Fruit fly (Drosophila melanogaster) whole organism, embryonic: ENCODE measurements around the gene Vps26.
A peak's percentile ranks its signal among the peaks of the same experiment; 100 is the strongest.

Experiments used
- ATbp ChIP-seq: fragments of 200-800 bp; sonication (Bioruptor generic); optimal IDR thresholded peaks from 2 replicates; lab custom pipeline; 2017; ENCODE audit warnings: missing biosample characterization, mild to moderate bottlenecking, missing genetic modification characterization, missing genetic modification reagents
- CG10321 ChIP-seq: fragments of 200-800 bp; sonication (Bioruptor generic); IDR thresholded peaks from 2 replicates; pipeline ENCODE4 v1.3.6; 2022; ENCODE audit warnings: missing biosample characterization, missing genetic modification characterization
- CG10431 ChIP-seq: fragments of 200-800 bp; sonication (Bioruptor generic); optimal IDR thresholded peaks from 3 replicates; lab custom pipeline; 2018; ENCODE audit warnings: missing biosample characterization, mild to moderate bottlenecking, missing genetic modification characterization
- CG11456 ChIP-seq: fragments of 200-800 bp; sonication (Bioruptor generic); IDR thresholded peaks from 3 replicates; pipeline ENCODE4 v1.3.6; 2022; ENCODE audit warnings: missing biosample characterization, missing genetic modification characterization
- CG12236 ChIP-seq: fragments of 200-800 bp; sonication (Bioruptor generic); optimal IDR thresholded peaks from 2 replicates; lab custom pipeline; 2016; ENCODE audit warnings: missing biosample characterization, missing genetic modification characterization
- CG13287 ChIP-seq: fragments of 200-800 bp; sonication (Bioruptor generic); IDR thresholded peaks from 2 replicates; pipeline ENCODE4 v1.3.6; 2022; ENCODE audit warnings: missing biosample characterization, missing genetic modification characterization; ENCODE audit not compliant: partially characterized antibody
- CG13894 ChIP-seq: fragments of 200-800 bp; sonication (Bioruptor generic); optimal IDR thresholded peaks from 3 replicates; lab custom pipeline; 2018; ENCODE audit warnings: missing biosample characterization, mild to moderate bottlenecking, missing genetic modification characterization, moderate library complexity
- CG16815 ChIP-seq: fragments of 200-800 bp; sonication (Bioruptor generic); optimal IDR thresholded peaks from 3 replicates; lab custom pipeline; 2017; ENCODE audit warnings: missing biosample characterization, mild to moderate bottlenecking, missing genetic modification characterization
- CG16863 ChIP-seq: fragments of 200-800 bp; sonication (Bioruptor generic); optimal IDR thresholded peaks from 3 replicates; lab custom pipeline; 2016; ENCODE audit warnings: missing biosample characterization, missing genetic modification characterization
- CG1792 ChIP-seq: fragments of 200-800 bp; sonication (Bioruptor generic); optimal IDR thresholded peaks from 2 replicates; lab custom pipeline; 2016; ENCODE audit warnings: missing biosample characterization, missing genetic modification characterization
- CG31224 ChIP-seq: fragments of 200-800 bp; sonication (Bioruptor generic); IDR thresholded peaks from 2 replicates; pipeline ENCODE4 v1.3.6; 2022; ENCODE audit warnings: missing biosample characterization, missing genetic modification characterization
- CG33557 ChIP-seq: fragments of 200-800 bp; sonication (Bioruptor generic); optimal IDR thresholded peaks from 2 replicates; lab custom pipeline; 2019; ENCODE audit warnings: missing biosample characterization, mild to moderate bottlenecking, missing genetic modification characterization, moderate library complexity
- CG4282 ChIP-seq: fragments of 200-800 bp; sonication (Bioruptor generic); optimal IDR thresholded peaks from 2 replicates; lab custom pipeline; 2016; ENCODE audit warnings: missing biosample characterization, missing genetic modification characterization
- CG4707 ChIP-seq: fragments of 200-800 bp; sonication (Bioruptor generic); optimal IDR thresholded peaks from 2 replicates; lab custom pipeline; 2018; ENCODE audit warnings: missing biosample characterization, mild to moderate bottlenecking, missing genetic modification characterization, moderate library complexity
- CG6654 ChIP-seq: fragments of 200-800 bp; sonication (Bioruptor generic); optimal IDR thresholded peaks from 2 replicates; lab custom pipeline; 2017; ENCODE audit warnings: missing biosample characterization, mild to moderate bottlenecking, missing genetic modification characterization
- CG7271 ChIP-seq: fragments of 200-800 bp; sonication (Bioruptor generic); optimal IDR thresholded peaks from 2 replicates; lab custom pipeline; 2018; ENCODE audit warnings: missing biosample characterization, mild to moderate bottlenecking, missing genetic modification characterization, moderate library complexity
- CG8281 ChIP-seq: fragments of 200-800 bp; sonication (Bioruptor generic); optimal IDR thresholded peaks from 2 replicates; lab custom pipeline; 2018; ENCODE audit warnings: missing biosample characterization, mild to moderate bottlenecking, missing genetic modification characterization, moderate library complexity
- CG8765 ChIP-seq: fragments of 200-800 bp; sonication (Bioruptor generic); IDR thresholded peaks from 2 replicates; pipeline ENCODE4 v1.3.6; 2022; ENCODE audit warnings: missing biosample characterization, missing genetic modification characterization
- Drgx ChIP-seq: fragments of 200-800 bp; sonication (Bioruptor generic); IDR thresholded peaks from 2 replicates; pipeline ENCODE4 v1.3.6; 2022; ENCODE audit warnings: missing biosample characterization, missing genetic modification characterization
- E2f2 ChIP-seq: fragments of 200-800 bp; sonication (Bioruptor generic); IDR thresholded peaks from 2 replicates; pipeline ENCODE4 v1.3.6; 2022; ENCODE audit warnings: missing biosample characterization, missing genetic modification characterization
- HHEX ChIP-seq: fragments of 200-800 bp; sonication (Bioruptor generic); optimal IDR thresholded peaks from 3 replicates; lab custom pipeline; 2017; ENCODE audit warnings: missing biosample characterization, mild to moderate bottlenecking, missing genetic modification characterization, missing genetic modification reagents
- Hey ChIP-seq: fragments of 200-800 bp; sonication (Bioruptor generic); optimal IDR thresholded peaks from 3 replicates; lab custom pipeline; 2018; ENCODE audit warnings: missing biosample characterization, mild to moderate bottlenecking, missing genetic modification characterization
- Hr51 ChIP-seq, 2 experiments: fragments of 200-800 bp; sonication (Bioruptor generic); optimal IDR thresholded peaks; 2 replicates in 1 of 2; 3 replicates in 1 of 2; lab custom pipeline; 2016 to 2018; ENCODE audit warnings: missing biosample characterization in 2 of 2, missing genetic modification characterization in 2 of 2, mild to moderate bottlenecking in 1 of 2, moderate library complexity in 1 of 2
- Mes4 ChIP-seq: fragments of 200-800 bp; sonication (Bioruptor generic); optimal IDR thresholded peaks from 2 replicates; lab custom pipeline; 2016; ENCODE audit warnings: missing biosample characterization, missing genetic modification characterization
- Mrtf ChIP-seq: fragments of 200-800 bp; sonication (Bioruptor generic); IDR thresholded peaks from 3 replicates; pipeline ENCODE4 v1.3.6; 2022; ENCODE audit warnings: missing biosample characterization, missing genetic modification characterization
- NC2β ChIP-seq: fragments of 200-800 bp; sonication (Bioruptor generic); optimal IDR thresholded peaks from 2 replicates; lab custom pipeline; 2016; ENCODE audit warnings: missing biosample characterization, missing genetic modification characterization
- Pdp1 ChIP-seq, 2 experiments: fragments of 200-800 bp; sonication (Bioruptor generic); optimal IDR thresholded peaks; 3 replicates each; lab custom pipeline; 2016; ENCODE audit warnings: missing biosample characterization in 2 of 2, missing genetic modification characterization in 2 of 2, mild to moderate bottlenecking in 1 of 2, moderate library complexity in 1 of 2
- Rfx ChIP-seq: fragments of 200-800 bp; sonication (Bioruptor generic); IDR thresholded peaks from 2 replicates; pipeline ENCODE4 v1.3.6; 2022; ENCODE audit warnings: missing biosample characterization, missing genetic modification characterization
- al ChIP-seq: fragments of 200-800 bp; sonication (Bioruptor generic); IDR thresholded peaks from 2 replicates; pipeline ENCODE4 v1.3.6; 2022; ENCODE audit warnings: missing biosample characterization, missing genetic modification characterization
- ash1 ChIP-seq: fragments of 200-800 bp; sonication (Bioruptor generic); optimal IDR thresholded peaks from 2 replicates; lab custom pipeline; 2018; ENCODE audit warnings: missing biosample characterization, mild to moderate bottlenecking, missing genetic modification characterization
- bbx ChIP-seq: fragments of 200-800 bp; sonication (Bioruptor generic); IDR thresholded peaks from 2 replicates; pipeline ENCODE4 v1.3.6; 2022; ENCODE audit warnings: missing biosample characterization, missing genetic modification characterization; ENCODE audit not compliant: partially characterized antibody
- cad ChIP-seq: fragments of >200 bp; optimal IDR thresholded peaks from 2 replicates; lab custom pipeline; 2017; ENCODE audit warnings: missing biosample characterization, missing genetic modification characterization
- ci ChIP-seq: fragments of 200-800 bp; sonication (Bioruptor generic); IDR thresholded peaks from 3 replicates; pipeline ENCODE4 v1.3.6; 2022; ENCODE audit warnings: missing biosample characterization, missing genetic modification characterization
- crc ChIP-seq: fragments of 200-800 bp; sonication (Bioruptor generic); optimal IDR thresholded peaks from 2 replicates; lab custom pipeline; 2016; ENCODE audit warnings: missing biosample characterization, missing genetic modification characterization
- cwo ChIP-seq: fragments of 200-800 bp; sonication (Bioruptor generic); optimal IDR thresholded peaks from 3 replicates; lab custom pipeline; 2017; ENCODE audit warnings: missing biosample characterization, missing genetic modification characterization, mild to moderate bottlenecking, moderate library complexity, missing genetic modification reagents
- dan ChIP-seq: fragments of 200-800 bp; sonication (Bioruptor generic); IDR thresholded peaks from 2 replicates; pipeline ENCODE4 v1.3.6; 2022; ENCODE audit warnings: missing biosample characterization, missing genetic modification characterization
- dysf ChIP-seq: fragments of 200-800 bp; sonication (Bioruptor generic); IDR thresholded peaks from 3 replicates; pipeline ENCODE4 v1.3.6; 2022; ENCODE audit warnings: missing biosample characterization, missing genetic modification characterization
- fu2 ChIP-seq: fragments of 200-800 bp; sonication (Bioruptor generic); optimal IDR thresholded peaks from 2 replicates; lab custom pipeline; 2016; ENCODE audit warnings: missing biosample characterization, missing genetic modification characterization
- gcm ChIP-seq: fragments of 200-800 bp; sonication (Bioruptor generic); optimal IDR thresholded peaks from 2 replicates; lab custom pipeline; 2019; ENCODE audit warnings: missing biosample characterization, mild to moderate bottlenecking, missing genetic modification characterization, moderate library complexity
- gem ChIP-seq: fragments of 200-800 bp; sonication (Bioruptor generic); optimal IDR thresholded peaks from 2 replicates; lab custom pipeline; 2019; ENCODE audit warnings: missing biosample characterization, mild to moderate bottlenecking, missing genetic modification characterization, moderate library complexity
- kah ChIP-seq: fragments of 200-800 bp; sonication (Bioruptor generic); optimal IDR thresholded peaks from 2 replicates; lab custom pipeline; 2018; ENCODE audit warnings: missing biosample characterization, mild to moderate bottlenecking, missing genetic modification characterization
- klu ChIP-seq: fragments of 200-800 bp; sonication (Bioruptor generic); IDR thresholded peaks from 2 replicates; pipeline ENCODE4 v1.3.6; 2022; ENCODE audit warnings: missing biosample characterization, missing genetic modification characterization
- lilli ChIP-seq: fragments of 200-800 bp; sonication (Bioruptor generic); optimal IDR thresholded peaks from 3 replicates; lab custom pipeline; 2016; ENCODE audit warnings: missing biosample characterization, missing genetic modification characterization
- mld ChIP-seq: fragments of 200-800 bp; sonication (Bioruptor generic); IDR thresholded peaks from 3 replicates; pipeline ENCODE4 v1.3.6; 2022; ENCODE audit warnings: missing biosample characterization, missing genetic modification characterization; ENCODE audit not compliant: partially characterized antibody
- sr ChIP-seq: fragments of 200-800 bp; sonication (Bioruptor generic); IDR thresholded peaks from 3 replicates; pipeline ENCODE4 v1.3.6; 2022; ENCODE audit warnings: missing biosample characterization, missing genetic modification characterization
- tll ChIP-seq, 2 experiments: fragments of 200-800 bp in 1 of 2; fragments of >200 bp in 1 of 2; sonication (Bioruptor generic) in 1 of 2; optimal IDR thresholded peaks; 2 replicates each; lab custom pipeline; 2017 to 2019; ENCODE audit warnings: missing biosample characterization in 2 of 2, missing genetic modification characterization in 2 of 2, mild to moderate bottlenecking in 1 of 2, moderate library complexity in 1 of 2
- unpg ChIP-seq: fragments of 200-800 bp; sonication (Bioruptor generic); optimal IDR thresholded peaks from 3 replicates; lab custom pipeline; 2018; ENCODE audit warnings: missing biosample characterization, mild to moderate bottlenecking, missing genetic modification characterization, moderate library complexity
- wek ChIP-seq: fragments of 200-800 bp; sonication (Bioruptor generic); optimal IDR thresholded peaks from 3 replicates; lab custom pipeline; 2018; ENCODE audit warnings: missing biosample characterization, mild to moderate bottlenecking, missing genetic modification characterization, moderate library complexity
- zen2 ChIP-seq: fragments of 200-800 bp; sonication (Bioruptor generic); IDR thresholded peaks from 3 replicates; pipeline ENCODE4 v1.3.6; 2022; ENCODE audit warnings: missing biosample characterization, missing genetic modification characterization; ENCODE audit not compliant: partially characterized antibody

Gene Vps26

DNA sequence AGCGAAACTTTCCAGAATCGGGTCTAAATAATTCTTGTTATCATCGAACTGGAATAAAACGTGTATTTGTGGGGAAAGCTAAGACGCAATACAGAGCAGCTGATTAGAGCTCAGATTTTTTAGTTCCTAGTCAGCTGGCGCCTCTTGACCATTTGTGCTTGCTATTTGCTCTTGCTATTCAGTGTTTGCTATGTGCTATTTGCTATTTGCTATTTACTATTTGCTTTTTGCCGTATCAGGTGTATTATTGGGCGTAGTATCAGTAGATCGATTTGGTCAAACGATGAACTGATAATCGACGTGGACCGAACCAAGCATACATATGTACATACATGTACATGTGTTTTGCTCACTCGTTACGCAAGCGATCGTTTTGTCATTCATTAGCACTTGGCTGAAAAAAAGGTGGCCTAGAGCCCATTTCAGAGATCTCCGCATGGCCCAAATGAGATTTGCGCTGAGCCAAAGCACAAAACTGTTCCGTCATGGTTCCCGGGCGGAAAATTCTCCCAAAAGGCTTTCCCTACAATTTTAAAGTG is 28.2 kb upstream of the Vps26 start (continued):
- TF ChIP-seq tll (GFP tag; optimal IDR thresholded peaks at IDR 0.05; lab: Kevin White, UChicago) (no peak), sr (GFP tag; lab: Robert Waterston, UW) (peak; percentile 72), CG31224 (GFP tag; lab: Robert Waterston, UW) (0 out of 2 replicates have a peak, but pooled peaks have one; percentile 39), HHEX (peak; percentile 70), Pdp1 (GFP tag; optimal IDR thresholded peaks at IDR 0.05; lab: Kevin White, UChicago) (peak; percentile 10 to 91), gcm (GFP tag; lab: Kevin White, UChicago) (no peak), Mrtf (no peak), dysf (GFP tag; lab: Robert Waterston, UW) (peak; percentile 41; the same call in 1 of the 3 replicates), unpg (peak; percentile 32), NC2β (GFP tag; lab: Kevin White, UChicago) (peak; percentile 51), E2f2 (GFP tag; lab: Robert Waterston, UW) (peak; percentile 38; the same call in 1 of the 2 replicates), Hr51 (GFP tag; optimal IDR thresholded peaks at IDR 0.05; lab: Kevin White, UChicago) (peak in 1 of 2 experiments; percentile 7), CG4707 (GFP tag; lab: Kevin White, UChicago) (peak; percentile 1), CG11456 (peak; percentile 59; the same call in 1 of the 3 replicates), CG10321 (GFP tag; lab: Robert Waterston, UW) (peak; percentile 52; the same call in 1 of the 2 replicates), ATbp (GFP tag; lab: Kevin White, UChicago) (peak; percentile 64), CG12236 (peak; percentile 54), CG13287 (GFP tag; lab: Robert Waterston, UW) (no peak), Rfx (GFP tag; lab: Robert Waterston, UW) (peak; percentile 72; the same call in 1 of the 2 replicates), CG13894 (peak; percentile 31), wek (GFP tag; lab: Kevin White, UChicago) (peak; percentile 47), klu (GFP tag; lab: Robert Waterston, UW) (0 out of 2 replicates have a peak, but pooled peaks have one; percentile 23), kah (GFP tag; lab: Kevin White, UChicago) (no peak), lilli (GFP tag; lab: Kevin White, UChicago) (peak; percentile 42), crc (no peak), Mes4 (GFP tag; lab: Kevin White, UChicago) (peak; percentile 43), mld (GFP tag; lab: Robert Waterston, UW) (no peak), Hey (peak; percentile 56), CG8281 (no peak), al (GFP tag; lab: Robert Waterston, UW) (peak; percentile 5; the same call in 1 of the 2 replicates), CG1792 (GFP tag; lab: Kevin White, UChicago) (peak; percentile 87), Drgx (GFP tag; lab: Robert Waterston, UW) (0 out of 2 replicates have a peak, but pooled peaks have one; percentile 7), CG10431 (GFP tag; lab: Kevin White, UChicago) (no peak), dan (GFP tag; lab: Robert Waterston, UW) (no peak), CG7271 (peak; percentile 30), CG16863 (GFP tag; lab: Kevin White, UChicago) (peak; percentile 61), CG6654 (GFP tag; lab: Kevin White, UChicago) (no peak), CG33557 (GFP tag; lab: Kevin White, UChicago) (no peak), CG4282 (GFP tag; lab: Kevin White, UChicago) (no peak), CG8765 (GFP tag; lab: Robert Waterston, UW) (no peak), CG16815 (no peak), ash1 (peak; percentile 29), cwo (peak; percentile 75), gem (tag; lab: Kevin White, UChicago) (peak; percentile 63), fu2 (GFP tag; lab: Kevin White, UChicago) (peak; percentile 23), cad (GFP tag; lab: Kevin White, UChicago) (no peak), zen2 (GFP tag; lab: Robert Waterston, UW) (no peak), ci (peak; percentile 76; the same call in 2 of the 3 replicates), bbx (GFP tag; lab: Robert Waterston, UW) (no peak)
